Worm (Caenorhabditis elegans) whole organism, L4 larva: Measurements from ENCODE around the gene srx-66.

Experiments used
- F44E2.7 ChIP-seq: fragments of 200-800 bp; sonication (Bioruptor generic); IDR thresholded peaks from 2 replicates; pipeline ENCODE4 v2.1.2; 2022; ENCODE audit warnings: missing genetic modification characterization, missing compliant biosample characterization
- T20F7.1 ChIP-seq: fragments of 200-800 bp; sonication (Bioruptor generic); optimal IDR thresholded peaks from 2 replicates; lab custom pipeline; 2018; ENCODE audit warnings: mild to moderate bottlenecking, missing genetic modification characterization, missing compliant biosample characterization
- Y75B8A.6 ChIP-seq: fragments of 200-800 bp; sonication (Bioruptor generic); IDR thresholded peaks from 2 replicates; pipeline ENCODE4 v1.3.6; 2022; ENCODE audit warnings: missing genetic modification reagents, missing genetic modification characterization, missing compliant biosample characterization
- aha-1 ChIP-seq: fragments of 150-350 bp; peaks from one replicate; lab custom pipeline; 2014; ENCODE audit warnings: missing biosample characterization, missing genetic modification characterization
- dpl-1 ChIP-seq: fragments of 150-350 bp; optimal IDR thresholded peaks from 2 replicates; lab custom pipeline; 2014; ENCODE audit warnings: missing biosample characterization, missing genetic modification reagents, missing genetic modification characterization
- hmg-1.1 ChIP-seq: fragments of 200-800 bp; sonication (Bioruptor generic); IDR thresholded peaks from 2 replicates; pipeline ENCODE4 v1.3.6; 2022; ENCODE audit warnings: missing genetic modification reagents, missing genetic modification characterization, missing compliant biosample characterization
- nhr-28 ChIP-seq: fragments of 150-350 bp; optimal IDR thresholded peaks from 2 replicates; lab custom pipeline; 2014; ENCODE audit warnings: missing biosample characterization, missing genetic modification characterization
- unc-39 ChIP-seq: sonication (generic microtip); optimal IDR thresholded peaks from 2 replicates; lab custom pipeline; 2017; ENCODE audit warnings: missing biosample characterization, missing genetic modification characterization

ce11 chrV:3874102-3874744 lies 45.2 kb upstream of the srx-66 start, which contains the start of gene nhr-158:
- TF ChIP-seq T20F7.1 (no peak), Y75B8A.6 (GFP tag; lab: Robert Waterston, UW) (no peak), nhr-28 (no peak), aha-1 (tag; lab: Kevin White, UChicago) (peak; percentile 42), hmg-1.1 (no peak), F44E2.7 (GFP tag; lab: Robert Waterston, UW) (no peak), dpl-1 (GFP tag; lab: Kevin White, UChicago) (no peak), unc-39 (tag; lab: Kevin White, UChicago) (no peak)
